Worm (Caenorhabditis elegans) whole organism, L4/young adult: ENCODE measurements around the gene upb-1.

ENCODE experiments used
- dao-5 ChIP-seq: sonication (generic microtip); optimal IDR thresholded peaks from 2 replicates; lab custom pipeline; 2016; ENCODE audit warnings: missing genotype, missing genetic modification characterization, moderate library complexity, missing compliant biosample characterization
- him-1 ChIP-seq: sonication (generic microtip); optimal IDR thresholded peaks from 2 replicates; lab custom pipeline; 2016; ENCODE audit warnings: missing genotype, missing genetic modification reagents, missing genetic modification characterization, missing compliant biosample characterization

ce11 chrII:6246054-6246453 is 43.8 kb downstream of the upb-1 start, which contains the start of gene lelo-1:
- TF ChIP-seq him-1: no peak
- no peak for TF ChIP-seq dao-5 (tag; lab: Kevin White, UChicago)
